Worm (Caenorhabditis elegans) whole organism, young adult: Measurements from ENCODE around the gene F10C1.1.

ENCODE experiments used
- B0035.1 ChIP-seq: sonication (generic microtip); optimal IDR thresholded peaks from 2 replicates; lab custom pipeline; 2016; ENCODE audit warnings: missing genetic modification characterization, mild to moderate bottlenecking, missing compliant biosample characterization, missing genotype, missing genetic modification reagents
- D2030.7 ChIP-seq: fragments of 200-800 bp; sonication (Bioruptor generic); IDR thresholded peaks from 2 replicates; pipeline ENCODE4 v1.3.6; 2022; ENCODE audit warnings: missing genetic modification reagents, missing genetic modification characterization, missing compliant biosample characterization
- F10E7.11 ChIP-seq: sonication (generic microtip); optimal IDR thresholded peaks from 2 replicates; lab custom pipeline; 2017; ENCODE audit warnings: mild to moderate bottlenecking, missing genetic modification characterization, moderate library complexity, missing compliant biosample characterization
- F33H1.4 ChIP-seq: fragments of 200-800 bp; sonication (Bioruptor generic); IDR thresholded peaks from 2 replicates; pipeline ENCODE4 v1.3.6; 2022; ENCODE audit warnings: missing genetic modification reagents, missing genetic modification characterization, missing compliant biosample characterization
- F37B4.10 ChIP-seq: fragments of 200-800 bp; sonication (Bioruptor generic); IDR thresholded peaks from 2 replicates; pipeline ENCODE4 v1.3.6; 2022; ENCODE audit warnings: missing genetic modification characterization, missing compliant biosample characterization
- F39B2.1 ChIP-seq: fragments of 200-800 bp; sonication (Bioruptor generic); IDR thresholded peaks from 2 replicates; pipeline ENCODE4 v1.3.6; 2022; ENCODE audit warnings: missing genetic modification reagents, missing genetic modification characterization, missing compliant biosample characterization
- F49E8.2 ChIP-seq: sonication (generic microtip); optimal IDR thresholded peaks from 3 replicates; lab custom pipeline; 2017; ENCODE audit warnings: missing genetic modification characterization, mild to moderate bottlenecking, missing compliant biosample characterization, antibody characterized with exemption, moderate library complexity; ENCODE audit not compliant: insufficient read depth
- T07F8.4 ChIP-seq: sonication (generic microtip); optimal IDR thresholded peaks from 2 replicates; lab custom pipeline; 2016; ENCODE audit warnings: mild to moderate bottlenecking, missing genetic modification characterization, moderate library complexity, missing compliant biosample characterization
- Y53G8AR.9 ChIP-seq: fragments of 200-800 bp; sonication (Bioruptor generic); conservative IDR thresholded peaks from 2 replicates; pipeline ENCODE4 v1.3.6; 2022; ENCODE audit warnings: missing genetic modification reagents, missing genetic modification characterization, missing compliant biosample characterization
- aptf-2 ChIP-seq: fragments of 200-800 bp; sonication (Bioruptor generic); conservative IDR thresholded peaks from 2 replicates; pipeline ENCODE4 v1.3.6; 2022; ENCODE audit warnings: missing genetic modification reagents, missing genetic modification characterization, missing compliant biosample characterization
- bed-2 ChIP-seq: fragments of 200-800 bp; sonication (Bioruptor generic); IDR thresholded peaks from 2 replicates; pipeline ENCODE4 v1.3.6; 2022; ENCODE audit warnings: missing genetic modification reagents, missing genetic modification characterization, missing compliant biosample characterization
- cebp-1 ChIP-seq, 2 experiments: fragments of 200-800 bp in 1 of 2; sonication (Bioruptor generic) in 1 of 2; sonication (generic microtip) in 1 of 2; IDR thresholded peaks in 1 of 2; optimal IDR thresholded peaks in 1 of 2; 2 replicates each; pipeline versions ENCODE4 v1.3.6 to Lab custom; 2017 to 2022; ENCODE audit warnings: missing compliant biosample characterization in 2 of 2, missing genetic modification characterization in 2 of 2, mild to moderate bottlenecking in 1 of 2, missing genetic modification reagents in 1 of 2, moderate library complexity in 1 of 2
- cebp-2 ChIP-seq: fragments of 200-800 bp; sonication (Bioruptor generic); IDR thresholded peaks from 2 replicates; pipeline ENCODE4 v1.3.6; 2022; ENCODE audit warnings: missing genetic modification characterization, missing compliant biosample characterization
- ceh-100 ChIP-seq: fragments of 200-800 bp; sonication (Bioruptor generic); IDR thresholded peaks from 2 replicates; pipeline ENCODE4 v1.3.6; 2022; ENCODE audit warnings: missing genetic modification reagents, missing genetic modification characterization, missing compliant biosample characterization
- ceh-40 ChIP-seq: fragments of 200-800 bp; sonication (Bioruptor generic); IDR thresholded peaks from 2 replicates; pipeline ENCODE4 v1.3.6; 2022; ENCODE audit warnings: missing genetic modification characterization, missing compliant biosample characterization
- dox-1 ChIP-seq: fragments of 200-800 bp; sonication (Bioruptor generic); IDR thresholded peaks from 2 replicates; pipeline ENCODE4 v1.3.6; 2022; ENCODE audit warnings: missing genetic modification reagents, missing genetic modification characterization, missing compliant biosample characterization
- egl-44 ChIP-seq: fragments of 200-800 bp; sonication (Bioruptor generic); IDR thresholded peaks from 2 replicates; pipeline ENCODE4 v1.3.6; 2022; ENCODE audit warnings: missing genetic modification reagents, missing genetic modification characterization, missing compliant biosample characterization
- egrh-3 ChIP-seq: fragments of 200-800 bp; sonication (Bioruptor generic); IDR thresholded peaks from 2 replicates; pipeline ENCODE4 v1.3.6; 2022; ENCODE audit warnings: missing genetic modification reagents, missing genetic modification characterization, missing compliant biosample characterization
- ets-4 ChIP-seq: fragments of 200-800 bp; sonication (Bioruptor generic); optimal IDR thresholded peaks from 2 replicates; lab custom pipeline; 2018; ENCODE audit warnings: mild to moderate bottlenecking, missing genetic modification characterization, missing compliant biosample characterization
- gei-17 ChIP-seq: fragments of 200-800 bp; sonication (Bioruptor generic); optimal IDR thresholded peaks from 2 replicates; lab custom pipeline; 2018; ENCODE audit warnings: mild to moderate bottlenecking, missing genetic modification characterization, missing compliant biosample characterization
- hmg-1.2 ChIP-seq: fragments of 200-800 bp; sonication (Bioruptor generic); IDR thresholded peaks from 2 replicates; pipeline ENCODE4 v1.3.6; 2022; ENCODE audit warnings: missing genetic modification reagents, missing genetic modification characterization, missing compliant biosample characterization
- hmg-20 ChIP-seq: fragments of 200-800 bp; sonication (Bioruptor generic); IDR thresholded peaks from 2 replicates; pipeline ENCODE4 v1.3.6; 2022; ENCODE audit warnings: missing genetic modification reagents, missing genetic modification characterization, missing compliant biosample characterization
- let-526 ChIP-seq: fragments of 200-800 bp; sonication (Bioruptor generic); IDR thresholded peaks from 2 replicates; pipeline ENCODE4 v1.3.6; 2022; ENCODE audit warnings: missing genetic modification reagents, missing genetic modification characterization, missing compliant biosample characterization
- lin-40 ChIP-seq: sonication (generic microtip); optimal IDR thresholded peaks from 2 replicates; lab custom pipeline; 2016; ENCODE audit warnings: missing genetic modification characterization, mild to moderate bottlenecking, missing compliant biosample characterization, missing genotype, missing genetic modification reagents
- lir-1 ChIP-seq: fragments of 200-800 bp; sonication (Bioruptor generic); conservative IDR thresholded peaks from 2 replicates; pipeline ENCODE4 v1.3.6; 2022; ENCODE audit warnings: missing genetic modification reagents, missing genetic modification characterization, missing compliant biosample characterization
- madf-6 ChIP-seq: fragments of 200-800 bp; sonication (Bioruptor generic); IDR thresholded peaks from 2 replicates; pipeline ENCODE4 v1.3.6; 2022; ENCODE audit warnings: missing genetic modification reagents, missing genetic modification characterization, missing compliant biosample characterization
- madf-8 ChIP-seq: fragments of 200-800 bp; sonication (Bioruptor generic); conservative IDR thresholded peaks from 2 replicates; pipeline ENCODE4 v1.3.6; 2022; ENCODE audit warnings: missing genetic modification reagents, missing genetic modification characterization, missing compliant biosample characterization
- mxl-1 ChIP-seq: sonication (generic microtip); optimal IDR thresholded peaks from 2 replicates; lab custom pipeline; 2016; ENCODE audit warnings: missing genetic modification characterization, missing compliant biosample characterization
- nfya-1 ChIP-seq: sonication (generic microtip); optimal IDR thresholded peaks from 2 replicates; lab custom pipeline; 2017; ENCODE audit warnings: antibody characterized with exemption, missing compliant biosample characterization, missing genetic modification characterization, borderline replicate concordance; ENCODE audit not compliant: insufficient read depth
- nfyb-1 ChIP-seq: fragments of 200-800 bp; sonication (Bioruptor generic); IDR thresholded peaks from 2 replicates; pipeline ENCODE4 v1.3.6; 2022; ENCODE audit warnings: missing genetic modification reagents, missing genetic modification characterization, missing compliant biosample characterization
- nhr-80 ChIP-seq: sonication (generic microtip); optimal IDR thresholded peaks from 2 replicates; lab custom pipeline; 2016; ENCODE audit warnings: missing genetic modification characterization, missing compliant biosample characterization
- rcor-1 ChIP-seq: fragments of 200-800 bp; sonication (Bioruptor generic); IDR thresholded peaks from 2 replicates; pipeline ENCODE4 v1.3.6; 2022; ENCODE audit warnings: missing genetic modification reagents, missing genetic modification characterization, missing compliant biosample characterization
- sptf-2 ChIP-seq: fragments of 200-800 bp; sonication (Bioruptor generic); optimal IDR thresholded peaks from 2 replicates; lab custom pipeline; 2018; ENCODE audit warnings: mild to moderate bottlenecking, missing genetic modification characterization, missing compliant biosample characterization
- unc-130 ChIP-seq: sonication (generic microtip); optimal IDR thresholded peaks from 2 replicates; lab custom pipeline; 2016; ENCODE audit warnings: missing genetic modification reagents, missing genetic modification characterization, missing compliant biosample characterization
- ztf-22 ChIP-seq: fragments of 200-800 bp; sonication (Bioruptor generic); optimal IDR thresholded peaks from 2 replicates; lab custom pipeline; 2018; ENCODE audit warnings: mild to moderate bottlenecking, missing genetic modification characterization, moderate library complexity, missing compliant biosample characterization
- ztf-3 ChIP-seq: fragments of 200-800 bp; sonication (Bioruptor generic); optimal IDR thresholded peaks from 2 replicates; lab custom pipeline; 2018; ENCODE audit warnings: mild to moderate bottlenecking, missing genetic modification characterization, missing compliant biosample characterization
- ztf-6 ChIP-seq: fragments of 200-800 bp; sonication (Bioruptor generic); IDR thresholded peaks from 2 replicates; pipeline ENCODE4 v1.3.6; 2022; ENCODE audit warnings: missing genetic modification reagents, missing genetic modification characterization, missing compliant biosample characterization

F10C1.1 gene

ce11 chrII:5804288-5804687, 30.3 kb downstream of the F10C1.1 start:
- no peak for TF ChIP-seq ceh-100
- no peak for TF ChIP-seq sptf-2 (GFP tag; lab: Kevin White, UChicago)
- TF ChIP-seq gei-17 (GFP tag; lab: Kevin White, UChicago), result no peak
- no peak for TF ChIP-seq egrh-3
- no peak for TF ChIP-seq hmg-20 (GFP tag; lab: Robert Waterston, UW)
- TF ChIP-seq ceh-40, result no peak
- TF ChIP-seq rcor-1 (GFP tag; lab: Robert Waterston, UW), result no peak
- TF ChIP-seq F49E8.2 (tag; lab: Kevin White, UChicago), result no peak
- no peak for TF ChIP-seq B0035.1
- no peak for TF ChIP-seq egl-44 (GFP tag; lab: Robert Waterston, UW)
- TF ChIP-seq F33H1.4 (GFP tag; lab: Robert Waterston, UW), result no peak
- TF ChIP-seq, all 124 proteins: peak for 0

DNA sequence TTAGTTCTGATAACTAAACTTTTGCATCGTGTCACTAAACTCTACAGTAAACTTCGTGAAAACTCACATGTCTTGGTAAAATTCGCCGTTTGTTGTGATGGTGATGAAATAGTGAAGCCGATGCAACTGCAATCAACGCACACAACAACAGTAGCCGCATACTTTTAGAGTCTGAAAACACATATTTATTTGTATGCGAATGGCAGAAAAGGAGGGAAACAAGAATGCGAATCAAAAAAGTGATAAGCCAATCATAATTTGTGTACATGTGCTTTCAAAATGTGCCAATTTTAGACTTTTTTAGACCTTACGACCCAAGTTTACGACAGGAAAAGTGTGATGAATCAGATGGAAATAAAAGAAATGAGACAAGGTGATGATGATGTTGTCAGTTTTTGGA, 31.3 kb downstream of the F10C1.1 start, which contains the start of gene K05F1.10:
Gene K05F1.10, minus strand, starts transcription at position 171 of the 400 bp plus-strand sequence.
- no peak for TF ChIP-seq aptf-2 (GFP tag; lab: Robert Waterston, UW)
- no peak for TF ChIP-seq cebp-1 (GFP tag; IDR thresholded peaks at IDR 0.05; lab: Robert Waterston, UW)
- TF ChIP-seq cebp-1 (tag; optimal IDR thresholded peaks at IDR 0.05; lab: Kevin White, UChicago), result peak; percentile 42
- TF ChIP-seq T07F8.4 (tag; lab: Kevin White, UChicago), result no peak
- TF ChIP-seq nhr-80 (tag; lab: Kevin White, UChicago), result peak; percentile 34

- no peak for TF ChIP-seq let-526
- TF ChIP-seq nhr-80 (tag; lab: Kevin White, UChicago), result peak; percentile 92
- no peak for TF ChIP-seq lin-40 (tag; lab: Kevin White, UChicago)
- TF ChIP-seq madf-8 (GFP tag; lab: Robert Waterston, UW), result no peak
- no peak for TF ChIP-seq F49E8.2 (tag; lab: Kevin White, UChicago)
- TF ChIP-seq D2030.7, result no peak
- no peak for TF ChIP-seq bed-2 (GFP tag; lab: Robert Waterston, UW)
- TF ChIP-seq nfyb-1, result 0 out of 2 replicates have a peak, but pooled peaks have one; percentile 13
- no peak for TF ChIP-seq B0035.1
- no peak for TF ChIP-seq ztf-22 (GFP tag; lab: Kevin White, UChicago)
- peak; percentile 33; the same call in 1 of the 2 replicates for TF ChIP-seq dox-1 (GFP tag; lab: Robert Waterston, UW)
- TF ChIP-seq Y53G8AR.9 (GFP tag; lab: Robert Waterston, UW), result no peak
- TF ChIP-seq madf-6, result no peak
- no peak for TF ChIP-seq F37B4.10 (GFP tag; lab: Robert Waterston, UW)
Measured at ce11 chrII:5806563-5806962, 32.5 kb downstream of the F10C1.1 start.

DNA sequence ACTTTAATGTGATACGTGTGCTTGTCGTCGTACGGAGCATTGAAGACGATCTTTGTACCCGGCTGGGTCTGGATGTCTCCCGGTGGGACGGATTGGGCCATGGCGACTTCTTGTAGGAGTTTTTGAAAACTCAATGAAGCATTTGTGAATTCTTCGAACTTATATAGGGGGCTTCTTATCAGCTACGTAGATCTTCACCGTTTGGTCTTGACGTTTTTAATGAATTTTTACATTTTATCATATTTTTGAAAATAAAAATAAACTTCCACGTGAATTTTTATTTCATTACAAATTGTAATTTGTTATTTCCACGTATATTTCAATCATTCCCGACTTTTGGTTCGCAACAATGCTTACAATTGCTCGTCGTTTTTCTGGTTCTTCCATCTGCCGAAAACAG, 36.2 kb downstream of the F10C1.1 start, which contains the start of the genes msp-64 and ZK1248.5:
Gene msp-64, minus strand, starts transcription at position 101 of the 400 bp plus-strand sequence.
Gene ZK1248.5, plus strand, starts transcription at position 285 of the 400 bp plus-strand sequence.
- TF ChIP-seq ztf-3 (GFP tag; lab: Kevin White, UChicago) (no peak), mxl-1 (tag; lab: Kevin White, UChicago) (no peak), ztf-6 (no peak), lir-1 (GFP tag; lab: Robert Waterston, UW) (no peak), unc-130 (no peak), hmg-1.2 (GFP tag; lab: Robert Waterston, UW) (no peak), F10E7.11 (no peak), nfya-1 (tag; lab: Kevin White, UChicago) (no peak), cebp-2 (no peak), ets-4 (GFP tag; lab: Kevin White, UChicago) (no peak), F39B2.1 (no peak)
